Fruit fly (Drosophila melanogaster) whole organism, prepupa: ENCODE data around the gene Cdc42.

Experiments
- Blimp-1 ChIP-seq: fragments of 200-800 bp; sonication (Bioruptor generic); optimal IDR thresholded peaks from 3 replicates; lab custom pipeline; 2017; ENCODE audit warnings: missing biosample characterization, missing genetic modification characterization, mild to moderate bottlenecking, moderate library complexity, missing genetic modification reagents
- CG10669 ChIP-seq: fragments of 200-800 bp; sonication (Bioruptor generic); optimal IDR thresholded peaks from 3 replicates; lab custom pipeline; 2018; ENCODE audit warnings: missing biosample characterization, mild to moderate bottlenecking, missing genetic modification characterization, moderate library complexity
- CG11762 ChIP-seq: fragments of 200-800 bp; sonication (Bioruptor generic); optimal IDR thresholded peaks from 3 replicates; lab custom pipeline; 2016; ENCODE audit warnings: missing biosample characterization, missing genetic modification characterization; ENCODE audit not compliant: insufficient read depth
- CG11902 ChIP-seq: fragments of 200-800 bp; sonication (Bioruptor generic); optimal IDR thresholded peaks from 3 replicates; lab custom pipeline; 2016; ENCODE audit warnings: missing biosample characterization, missing genetic modification characterization
- CG15336 ChIP-seq: fragments of 200-800 bp; sonication (Bioruptor generic); IDR thresholded peaks from 2 replicates; pipeline ENCODE4 v1.3.6; 2022; ENCODE audit warnings: missing biosample characterization, missing genetic modification characterization
- CG1621 ChIP-seq: fragments of 200-800 bp; sonication (Bioruptor generic); optimal IDR thresholded peaks from 3 replicates; lab custom pipeline; 2018; ENCODE audit warnings: missing biosample characterization, mild to moderate bottlenecking, missing genetic modification characterization
- CG16779 ChIP-seq: fragments of 200-800 bp; sonication (Bioruptor generic); optimal IDR thresholded peaks from 3 replicates; lab custom pipeline; 2017; ENCODE audit warnings: missing biosample characterization, mild to moderate bottlenecking, missing genetic modification characterization
- CG31627 ChIP-seq: fragments of 200-800 bp; sonication (Bioruptor generic); optimal IDR thresholded peaks from 3 replicates; lab custom pipeline; 2016; ENCODE audit warnings: missing biosample characterization, missing genetic modification characterization
- CG32006 ChIP-seq: fragments of 200-800 bp; sonication (Bioruptor generic); optimal IDR thresholded peaks from 3 replicates; lab custom pipeline; 2017; ENCODE audit warnings: missing biosample characterization, mild to moderate bottlenecking, missing genetic modification characterization
- CG34406 ChIP-seq: fragments of 200-800 bp; sonication (Bioruptor generic); optimal IDR thresholded peaks from 3 replicates; lab custom pipeline; 2016; ENCODE audit warnings: missing biosample characterization, missing genetic modification characterization
- CG3919 ChIP-seq: fragments of 200-800 bp; sonication (Bioruptor generic); optimal IDR thresholded peaks from 3 replicates; lab custom pipeline; 2016; ENCODE audit warnings: missing biosample characterization, missing genetic modification characterization
- CG4318 ChIP-seq: fragments of 200-800 bp; sonication (Bioruptor generic); optimal IDR thresholded peaks from 3 replicates; lab custom pipeline; 2017; ENCODE audit warnings: missing biosample characterization, mild to moderate bottlenecking, missing genetic modification characterization
- CG6163 ChIP-seq: fragments of 200-800 bp; sonication (Bioruptor generic); IDR thresholded peaks from 3 replicates; pipeline ENCODE4 v1.3.6; 2022; ENCODE audit warnings: missing biosample characterization, missing genetic modification characterization
- CG6276 ChIP-seq: fragments of 200-800 bp; sonication (Bioruptor generic); optimal IDR thresholded peaks from 2 replicates; lab custom pipeline; 2017; ENCODE audit warnings: missing biosample characterization, mild to moderate bottlenecking, missing genetic modification characterization
- CG6792 ChIP-seq: fragments of 200-800 bp; sonication (Bioruptor generic); optimal IDR thresholded peaks from 3 replicates; lab custom pipeline; 2016; ENCODE audit warnings: missing biosample characterization, missing genetic modification characterization
- CG6808 ChIP-seq: fragments of 200-800 bp; sonication (Bioruptor generic); optimal IDR thresholded peaks from 3 replicates; lab custom pipeline; 2017; ENCODE audit warnings: missing biosample characterization, missing genetic modification characterization, mild to moderate bottlenecking, moderate library complexity, missing genetic modification reagents
- CG6854 ChIP-seq: fragments of 200-800 bp; sonication (Bioruptor generic); optimal IDR thresholded peaks from 2 replicates; lab custom pipeline; 2017; ENCODE audit warnings: missing biosample characterization, mild to moderate bottlenecking, missing genetic modification characterization
- CG7368 ChIP-seq: fragments of 200-800 bp; sonication (Bioruptor generic); optimal IDR thresholded peaks from 3 replicates; lab custom pipeline; 2016; ENCODE audit warnings: missing biosample characterization, missing genetic modification characterization
- CG8319 ChIP-seq: fragments of 200-800 bp; sonication (Bioruptor generic); optimal IDR thresholded peaks from 3 replicates; lab custom pipeline; 2016; ENCODE audit warnings: missing biosample characterization, missing genetic modification characterization
- CG9139 ChIP-seq: fragments of 200-800 bp; sonication (Bioruptor generic); optimal IDR thresholded peaks from 3 replicates; lab custom pipeline; 2017; ENCODE audit warnings: missing biosample characterization, mild to moderate bottlenecking, missing genetic modification characterization
- Eip75B ChIP-seq: fragments of 200-800 bp; sonication (Bioruptor generic); optimal IDR thresholded peaks from 3 replicates; lab custom pipeline; 2016; ENCODE audit warnings: missing biosample characterization, missing genetic modification characterization
- Eip78C ChIP-seq: fragments of 200-800 bp; sonication (Bioruptor generic); peaks from one replicate; lab custom pipeline; 2016; ENCODE audit warnings: missing biosample characterization, missing genetic modification characterization
- Eip93F ChIP-seq: fragments of 200-800 bp; sonication (Bioruptor generic); optimal IDR thresholded peaks from 2 replicates; lab custom pipeline; 2016; ENCODE audit warnings: missing biosample characterization, mild to moderate bottlenecking, missing genetic modification characterization
- Ets96B ChIP-seq: fragments of 200-800 bp; optimal IDR thresholded peaks from 2 replicates; lab custom pipeline; 2019; ENCODE audit warnings: missing biosample characterization, mild to moderate bottlenecking, missing genetic modification characterization, moderate library complexity
- Gug ChIP-seq: fragments of 200-800 bp; sonication (Bioruptor generic); IDR thresholded peaks from 2 replicates; pipeline ENCODE4 v1.3.6; 2022; ENCODE audit warnings: missing biosample characterization, missing genetic modification characterization
- Hr38 ChIP-seq: sonication (Bioruptor generic); optimal IDR thresholded peaks from 2 replicates; lab custom pipeline; 2016; ENCODE audit warnings: missing biosample characterization, missing genetic modification characterization
- Hr4 ChIP-seq: fragments of 200-800 bp; sonication (Bioruptor generic); optimal IDR thresholded peaks from 3 replicates; lab custom pipeline; 2016; ENCODE audit warnings: missing biosample characterization, missing genetic modification characterization
- Met ChIP-seq: fragments of 200-800 bp; sonication (Bioruptor generic); optimal IDR thresholded peaks from 3 replicates; lab custom pipeline; 2016; ENCODE audit warnings: missing biosample characterization, missing genetic modification characterization
- OdsH ChIP-seq: fragments of 200-800 bp; sonication (Bioruptor generic); optimal IDR thresholded peaks from 3 replicates; lab custom pipeline; 2016; ENCODE audit warnings: missing biosample characterization, missing genetic modification characterization
- Sox102F ChIP-seq: fragments of 200-800 bp; sonication (Bioruptor generic); optimal IDR thresholded peaks from 2 replicates; lab custom pipeline; 2016; ENCODE audit warnings: missing biosample characterization, mild to moderate bottlenecking, missing genetic modification characterization
- Sox14 ChIP-seq: fragments of 200-800 bp; sonication (Bioruptor generic); optimal IDR thresholded peaks from 3 replicates; lab custom pipeline; 2016; ENCODE audit warnings: missing biosample characterization, missing genetic modification characterization
- achi ChIP-seq: fragments of 200-800 bp; sonication (Bioruptor generic); optimal IDR thresholded peaks from 3 replicates; lab custom pipeline; 2016; ENCODE audit warnings: missing biosample characterization, missing genetic modification characterization
- acj6 ChIP-seq: fragments of 200-800 bp; sonication (Bioruptor generic); optimal IDR thresholded peaks from 3 replicates; lab custom pipeline; 2016; ENCODE audit warnings: missing biosample characterization, missing genetic modification characterization
- cyc ChIP-seq: fragments of 200-800 bp; sonication (Bioruptor generic); optimal IDR thresholded peaks from 3 replicates; lab custom pipeline; 2016; ENCODE audit warnings: missing biosample characterization, missing genetic modification characterization
- eg ChIP-seq: fragments of 200-800 bp; sonication (Bioruptor generic); IDR thresholded peaks from 3 replicates; pipeline ENCODE4 v1.3.6; 2022; ENCODE audit warnings: missing biosample characterization, missing genetic modification characterization
- esn ChIP-seq: fragments of 200-800 bp; sonication (Bioruptor generic); optimal IDR thresholded peaks from 2 replicates; lab custom pipeline; 2016; ENCODE audit warnings: missing biosample characterization, mild to moderate bottlenecking, missing genetic modification characterization, moderate library complexity
- fd59A ChIP-seq: fragments of 200-800 bp; sonication (Bioruptor generic); optimal IDR thresholded peaks from 2 replicates; lab custom pipeline; 2017; ENCODE audit warnings: missing biosample characterization, mild to moderate bottlenecking, missing genetic modification characterization, missing genetic modification reagents
- fd85E ChIP-seq: fragments of 200-800 bp; sonication (Bioruptor generic); optimal IDR thresholded peaks from 3 replicates; lab custom pipeline; 2016; ENCODE audit warnings: missing biosample characterization, missing genetic modification characterization
- fkh ChIP-seq: fragments of 200-800 bp; sonication (Bioruptor generic); optimal IDR thresholded peaks from 3 replicates; lab custom pipeline; 2017; ENCODE audit warnings: missing biosample characterization, mild to moderate bottlenecking, missing genetic modification characterization, moderate library complexity
- lz ChIP-seq: fragments of 200-800 bp; sonication (Bioruptor generic); optimal IDR thresholded peaks from 3 replicates; lab custom pipeline; 2016; ENCODE audit warnings: missing biosample characterization, missing genetic modification characterization
- pdm3 ChIP-seq: fragments of 200-800 bp; sonication (Bioruptor generic); optimal IDR thresholded peaks from 3 replicates; lab custom pipeline; 2016; ENCODE audit warnings: missing biosample characterization, missing genetic modification characterization
- spab ChIP-seq: fragments of 200-800 bp; sonication (Bioruptor generic); optimal IDR thresholded peaks from 2 replicates; lab custom pipeline; 2017; ENCODE audit warnings: missing biosample characterization, mild to moderate bottlenecking, missing genetic modification characterization, missing genetic modification reagents
- ss ChIP-seq, 2 experiments: fragments of 200-800 bp; sonication (Bioruptor generic); optimal IDR thresholded peaks; 2 replicates in 1 of 2; 3 replicates in 1 of 2; lab custom pipeline; 2017 to 2018; ENCODE audit warnings: mild to moderate bottlenecking in 2 of 2, missing biosample characterization in 2 of 2, missing genetic modification characterization in 2 of 2, moderate library complexity in 1 of 2
- svp ChIP-seq: fragments of 200-800 bp; sonication (Bioruptor generic); peaks from one replicate; lab custom pipeline; 2016; ENCODE audit warnings: missing biosample characterization, missing genetic modification characterization
- topi ChIP-seq: fragments of 200-800 bp; sonication (Bioruptor generic); optimal IDR thresholded peaks from 3 replicates; lab custom pipeline; 2016; ENCODE audit warnings: missing biosample characterization, missing genetic modification characterization

Cdc42 gene

DNA sequence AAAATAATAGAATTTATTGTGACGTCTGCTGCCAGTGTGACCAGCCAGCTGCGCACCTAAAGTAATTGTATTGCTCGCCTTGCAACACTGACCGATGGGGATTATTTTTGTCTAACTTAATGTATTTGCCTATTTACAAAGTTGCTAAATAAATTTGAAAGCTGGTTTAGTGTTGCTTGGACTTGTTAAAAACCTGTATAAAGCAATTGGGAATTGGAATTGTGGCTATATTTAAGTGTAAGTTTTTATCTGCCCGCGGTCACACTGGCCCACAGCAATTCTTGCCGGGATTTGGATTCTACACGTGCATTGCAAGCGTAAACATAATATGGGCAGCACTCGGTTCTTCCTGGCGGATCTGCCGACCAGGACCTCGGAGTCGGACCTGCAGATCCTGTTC, 7.2 kb downstream of the Cdc42 start, which contains the start of the genes CG14230 and CG14232:
TSS of gene CG14230 (plus strand) at position 94 of the 400 bp plus-strand sequence.
TSS of gene CG14232 (minus strand) at position 177 of the 400 bp plus-strand sequence.
- TF ChIP-seq achi (GFP tag; lab: Kevin White, UChicago) = peak; percentile 12
- no peak for TF ChIP-seq fkh (GFP tag; lab: Kevin White, UChicago)
- peak; percentile 66 for TF ChIP-seq Eip78C (GFP tag; lab: Kevin White, UChicago)
- TF ChIP-seq Hr38 = no peak
- TF ChIP-seq CG1621 (tag; lab: Kevin White, UChicago) = peak; percentile 43
- no peak for TF ChIP-seq CG8319 (GFP tag; lab: Kevin White, UChicago)
- TF ChIP-seq spab = no peak
- TF ChIP-seq Eip75B (GFP tag; lab: Kevin White, UChicago) = no peak
- TF ChIP-seq Met (GFP tag; lab: Kevin White, UChicago) = no peak
- no peak for TF ChIP-seq Ets96B (tag; lab: Kevin White, UChicago)
- peak; percentile 56 for TF ChIP-seq Sox14 (GFP tag; lab: Kevin White, UChicago)
- TF ChIP-seq CG10669 (GFP tag; lab: Kevin White, UChicago) = no peak
- no peak for TF ChIP-seq acj6 (GFP tag; lab: Kevin White, UChicago)
- TF ChIP-seq CG16779 (tag; lab: Kevin White, UChicago) = no peak
- TF ChIP-seq CG11902 = no peak
- TF ChIP-seq fd59A = no peak
- no peak for TF ChIP-seq svp
- no peak for TF ChIP-seq Blimp-1 (GFP tag; lab: Kevin White, UChicago)
- no peak for TF ChIP-seq CG15336 (GFP tag; lab: Robert Waterston, UW)
- peak; percentile 13 for TF ChIP-seq esn
- no peak for TF ChIP-seq Gug (GFP tag; lab: Robert Waterston, UW)
- TF ChIP-seq CG7368 (GFP tag; lab: Kevin White, UChicago) = no peak
- peak; percentile 1 for TF ChIP-seq lz (GFP tag; lab: Kevin White, UChicago)
- TF ChIP-seq topi = no peak

dm6 chrX:19711936-19712335, 15.0 kb downstream of the Cdc42 start:
- no peak for TF ChIP-seq CG32006 (GFP tag; lab: Kevin White, UChicago)
- no peak for TF ChIP-seq acj6 (GFP tag; lab: Kevin White, UChicago)
- no peak for TF ChIP-seq Gug (GFP tag; lab: Robert Waterston, UW)
- no peak for TF ChIP-seq CG34406 (GFP tag; lab: Kevin White, UChicago)
- no peak for TF ChIP-seq CG4318 (GFP tag; lab: Kevin White, UChicago)
- TF ChIP-seq Ets96B (tag; lab: Kevin White, UChicago) = no peak
- no peak for TF ChIP-seq Sox102F
- TF ChIP-seq CG6276 (GFP tag; lab: Kevin White, UChicago) = no peak
- no peak for TF ChIP-seq fkh (GFP tag; lab: Kevin White, UChicago)
- no peak for TF ChIP-seq pdm3
- TF ChIP-seq CG6163 = no peak
- no peak for TF ChIP-seq CG15336 (GFP tag; lab: Robert Waterston, UW)
- TF ChIP-seq cyc (GFP tag; lab: Kevin White, UChicago) = no peak
- no peak for TF ChIP-seq Blimp-1 (GFP tag; lab: Kevin White, UChicago)
- TF ChIP-seq fd85E = no peak
- no peak for TF ChIP-seq CG9139 (GFP tag; lab: Kevin White, UChicago)
- no peak for TF ChIP-seq Hr38
- TF ChIP-seq OdsH = no peak

dm6 chrX:19712898-19713627, 16.2 kb downstream of the Cdc42 start, which contains the start of gene meso18E:
meso18E (minus strand) TSS chrX:19713045.
- TF ChIP-seq CG6792 (GFP tag; lab: Kevin White, UChicago) (no peak), CG15336 (GFP tag; lab: Robert Waterston, UW) (no peak), svp (peak; percentile 79), ss (GFP tag; optimal IDR thresholded peaks at IDR 0.05; lab: Kevin White, UChicago) (no peak), CG16779 (tag; lab: Kevin White, UChicago) (no peak), CG3919 (GFP tag; lab: Kevin White, UChicago) (no peak), achi (GFP tag; lab: Kevin White, UChicago) (no peak), CG6808 (no peak), CG9139 (GFP tag; lab: Kevin White, UChicago) (no peak), eg (GFP tag; lab: Robert Waterston, UW) (0 out of 3 replicates have a peak, but pooled peaks have one; percentile 7), Hr4 (no peak), Eip78C (GFP tag; lab: Kevin White, UChicago) (peak; percentile 40), Sox102F (no peak), CG32006 (GFP tag; lab: Kevin White, UChicago) (no peak), Eip93F (no peak), CG11762 (no peak), fd59A (no peak), CG1621 (tag; lab: Kevin White, UChicago) (no peak), CG34406 (GFP tag; lab: Kevin White, UChicago) (no peak), CG6854 (no peak), CG31627 (GFP tag; lab: Kevin White, UChicago) (no peak), CG6276 (GFP tag; lab: Kevin White, UChicago) (no peak), Eip75B (GFP tag; lab: Kevin White, UChicago) (no peak)
